Fruit fly (Drosophila melanogaster): ENCODE results near the gene dind.

The dind gene

dm6 chr3R:18707492-18707891, 30.2 kb upstream of the dind start:
- no peak for TF ChIP-seq Hr78 (GFP tag; optimal IDR thresholded peaks at IDR 0.05)
- no peak for TF ChIP-seq jim (GFP tag; optimal IDR thresholded peaks at IDR 0.05)
- TF ChIP-seq dl (GFP tag; optimal IDR thresholded peaks at IDR 0.05; ENCODE audit: insufficient read depth in 1 of 2, partially characterized antibody in 2 of 2), result no peak
- no peak for TF ChIP-seq Myc (optimal IDR thresholded peaks at IDR 0.05)
- no peak for TF ChIP-seq foxo (GFP tag; optimal IDR thresholded peaks at IDR 0.05)
- no peak for TF ChIP-seq woc (GFP tag; optimal IDR thresholded peaks at IDR 0.05)
- TF ChIP-seq sv (GFP tag; optimal IDR thresholded peaks at IDR 0.05), result no peak
- TF ChIP-seq HLH106 (tag; optimal IDR thresholded peaks at IDR 0.05), result no peak
- TF ChIP-seq pan (optimal IDR thresholded peaks at IDR 0.05), result no peak

dm6 chr3R:18706289-18706688, 28.9 kb upstream of the dind start:
- TF ChIP-seq sage (GFP tag; optimal IDR thresholded peaks at IDR 0.05), result no peak

dm6 chr3R:18705150-18705549, 27.8 kb upstream of the dind start, which contains the start of the genes ChAT and VAChT:
Gene ChAT (plus strand): TSS chr3R:18705501.
Gene VAChT (plus strand): TSS chr3R:18705501.
- no peak for TF ChIP-seq pan (optimal IDR thresholded peaks at IDR 0.05)
- no peak for TF ChIP-seq psq (GFP tag; optimal IDR thresholded peaks at IDR 0.05)
- no peak for TF ChIP-seq woc (GFP tag; optimal IDR thresholded peaks at IDR 0.05)
- TF ChIP-seq Vsx2 (GFP tag; optimal IDR thresholded peaks at IDR 0.05; ENCODE audit: partially characterized antibody), result no peak
- TF ChIP-seq dsf (GFP tag; optimal IDR thresholded peaks at IDR 0.05; ENCODE audit: borderline replicate concordance), result no peak
- TF ChIP-seq Sp1 (GFP tag; optimal IDR thresholded peaks at IDR 0.05), result no peak
- TF ChIP-seq OdsH (GFP tag; optimal IDR thresholded peaks at IDR 0.05), result no peak
- TF ChIP-seq tai (GFP tag; optimal IDR thresholded peaks at IDR 0.05), result no peak
- TF ChIP-seq Mio (GFP tag; optimal IDR thresholded peaks at IDR 0.05), result no peak

- TF ChIP-seq psq (GFP tag; optimal IDR thresholded peaks at IDR 0.05) (no peak), Dfd (GFP tag; optimal IDR thresholded peaks at IDR 0.05) (no peak), CG32264 (GFP tag; optimal IDR thresholded peaks at IDR 0.05) (no peak), Hr83 (GFP tag; optimal IDR thresholded peaks at IDR 0.05; ENCODE audit: poor library complexity, severe bottlenecking) (no peak)
These were observed 26.2 kb upstream of the dind start for dm6 chr3R:18703514-18703913.

dm6 chr3R:18698855-18699569, 21.7 kb upstream of the dind start:
- TF ChIP-seq brk (GFP tag; optimal IDR thresholded peaks at IDR 0.05) (no peak), foxo (GFP tag; optimal IDR thresholded peaks at IDR 0.05) (no peak), Dif (GFP tag; optimal IDR thresholded peaks at IDR 0.05; ENCODE audit: partially characterized antibody) (no peak), CG32264 (GFP tag; optimal IDR thresholded peaks at IDR 0.05) (no peak), sv (GFP tag; optimal IDR thresholded peaks at IDR 0.05) (no peak), woc (GFP tag; optimal IDR thresholded peaks at IDR 0.05) (no peak), Myc (optimal IDR thresholded peaks at IDR 0.05) (no peak)

- no peak for TF ChIP-seq CrebA (GFP tag; optimal IDR thresholded peaks at IDR 0.05; ENCODE audit: borderline replicate concordance)
- no peak for TF ChIP-seq Vsx2 (GFP tag; optimal IDR thresholded peaks at IDR 0.05; ENCODE audit: partially characterized antibody)
- TF ChIP-seq Mio (GFP tag; optimal IDR thresholded peaks at IDR 0.05), result no peak
- no peak for TF ChIP-seq Dif (GFP tag; optimal IDR thresholded peaks at IDR 0.05; ENCODE audit: partially characterized antibody)
- TF ChIP-seq GATAd (GFP tag; optimal IDR thresholded peaks at IDR 0.05), result no peak
- no peak for TF ChIP-seq sage (GFP tag; optimal IDR thresholded peaks at IDR 0.05)
- no peak for TF ChIP-seq CG32264 (GFP tag; optimal IDR thresholded peaks at IDR 0.05)
- TF ChIP-seq sv (GFP tag; optimal IDR thresholded peaks at IDR 0.05), result no peak
- no peak for TF ChIP-seq Hr83 (GFP tag; optimal IDR thresholded peaks at IDR 0.05; ENCODE audit: poor library complexity, severe bottlenecking)
- TF ChIP-seq Hnf4 (GFP tag; optimal IDR thresholded peaks at IDR 0.05), result no peak
- TF ChIP-seq Dfd (GFP tag; optimal IDR thresholded peaks at IDR 0.05), result no peak
- no peak for TF ChIP-seq OdsH (GFP tag; optimal IDR thresholded peaks at IDR 0.05)
- no peak for TF ChIP-seq brk (GFP tag; optimal IDR thresholded peaks at IDR 0.05)
- TF ChIP-seq woc (GFP tag; optimal IDR thresholded peaks at IDR 0.05), result no peak
- TF ChIP-seq dmrt93B (GFP tag; optimal IDR thresholded peaks at IDR 0.05), result no peak
- no peak for TF ChIP-seq rgr (GFP tag; optimal IDR thresholded peaks at IDR 0.05)
- no peak for TF ChIP-seq pan (optimal IDR thresholded peaks at IDR 0.05)
- no peak for TF ChIP-seq Sp1 (GFP tag; optimal IDR thresholded peaks at IDR 0.05)
- TF ChIP-seq N (GFP tag; optimal IDR thresholded peaks at IDR 0.05), result no peak
- TF ChIP-seq dl (GFP tag; optimal IDR thresholded peaks at IDR 0.05; ENCODE audit: insufficient read depth in 1 of 2, partially characterized antibody in 2 of 2), result no peak
These were observed 17.6 kb upstream of the dind start, which contains the start of gene CG34282 for dm6 chr3R:18694952-18695351. Gene CG34282 (plus strand): TSS chr3R:18695252.
